Worm (Caenorhabditis elegans) whole organism, young adult: Measurements from ENCODE around the gene odd-1.

Experiments
- B0019.2 ChIP-seq: fragments of 200-800 bp; sonication (Bioruptor generic); conservative IDR thresholded peaks from 2 replicates; pipeline ENCODE4 v1.3.6; 2022; ENCODE audit warnings: missing genetic modification reagents, missing genetic modification characterization, missing compliant biosample characterization
- F22D6.2 ChIP-seq: sonication (generic microtip); optimal IDR thresholded peaks from 2 replicates; lab custom pipeline; 2016; ENCODE audit warnings: mild to moderate bottlenecking, missing genetic modification characterization, missing compliant biosample characterization
- F23B12.7 ChIP-seq: sonication (generic microtip); optimal IDR thresholded peaks from 2 replicates; lab custom pipeline; 2017; ENCODE audit warnings: missing genetic modification characterization, mild to moderate bottlenecking, missing compliant biosample characterization, antibody characterized with exemption, moderate library complexity; ENCODE audit not compliant: insufficient read depth
- F57A8.1 ChIP-seq: fragments of 200-800 bp; sonication (Bioruptor generic); optimal IDR thresholded peaks from 2 replicates; lab custom pipeline; 2018; ENCODE audit warnings: mild to moderate bottlenecking, missing genetic modification characterization, moderate library complexity, missing compliant biosample characterization
- F57C9.4 ChIP-seq: sonication (generic microtip); optimal IDR thresholded peaks from 2 replicates; lab custom pipeline; 2017; ENCODE audit warnings: mild to moderate bottlenecking, missing genetic modification characterization, missing compliant biosample characterization
- T26A5.8 ChIP-seq: sonication (generic microtip); optimal IDR thresholded peaks from 2 replicates; lab custom pipeline; 2016; ENCODE audit warnings: missing genetic modification characterization, missing compliant biosample characterization
- Y53F4B.3 ChIP-seq: fragments of 200-800 bp; sonication (Bioruptor generic); IDR thresholded peaks from 2 replicates; pipeline ENCODE4 v1.3.6; 2022; ENCODE audit warnings: missing genetic modification reagents, missing genetic modification characterization, missing compliant biosample characterization
- Y53G8AR.9 ChIP-seq: fragments of 200-800 bp; sonication (Bioruptor generic); conservative IDR thresholded peaks from 2 replicates; pipeline ENCODE4 v1.3.6; 2022; ENCODE audit warnings: missing genetic modification reagents, missing genetic modification characterization, missing compliant biosample characterization
- Y95B8A.8 ChIP-seq: fragments of 200-800 bp; sonication (Bioruptor generic); IDR thresholded peaks from 2 replicates; pipeline ENCODE4 v1.3.6; 2022; ENCODE audit warnings: missing genetic modification reagents, missing genetic modification characterization, missing compliant biosample characterization
- ZK185.1 ChIP-seq: sonication (generic microtip); optimal IDR thresholded peaks from 2 replicates; lab custom pipeline; 2016; ENCODE audit warnings: mild to moderate bottlenecking, missing genetic modification characterization, missing compliant biosample characterization; ENCODE audit not compliant: poor library complexity, severe bottlenecking
- akir-1 ChIP-seq: fragments of 200-800 bp; sonication (Bioruptor generic); optimal IDR thresholded peaks from 2 replicates; lab custom pipeline; 2018; ENCODE audit warnings: mild to moderate bottlenecking, missing genetic modification characterization, moderate library complexity, missing compliant biosample characterization
- atf-7 ChIP-seq: sonication (generic microtip); optimal IDR thresholded peaks from 2 replicates; lab custom pipeline; 2017; ENCODE audit warnings: mild to moderate bottlenecking, missing genetic modification characterization, missing compliant biosample characterization
- athp-1 ChIP-seq: sonication (generic microtip); optimal IDR thresholded peaks from 2 replicates; lab custom pipeline; 2017; ENCODE audit warnings: mild to moderate bottlenecking, missing genetic modification characterization, missing compliant biosample characterization
- attf-5 ChIP-seq: fragments of 200-800 bp; sonication (Bioruptor generic); optimal IDR thresholded peaks from 2 replicates; lab custom pipeline; 2018; ENCODE audit warnings: mild to moderate bottlenecking, missing genetic modification characterization, missing compliant biosample characterization
- ccch-3 ChIP-seq: fragments of 200-800 bp; sonication (Bioruptor generic); optimal IDR thresholded peaks from 2 replicates; lab custom pipeline; 2018; ENCODE audit warnings: mild to moderate bottlenecking, missing genetic modification characterization, missing compliant biosample characterization
- cebp-1 ChIP-seq, 2 experiments: fragments of 200-800 bp in 1 of 2; sonication (Bioruptor generic) in 1 of 2; sonication (generic microtip) in 1 of 2; IDR thresholded peaks in 1 of 2; optimal IDR thresholded peaks in 1 of 2; 2 replicates each; pipeline versions ENCODE4 v1.3.6 to Lab custom; 2017 to 2022; ENCODE audit warnings: missing compliant biosample characterization in 2 of 2, missing genetic modification characterization in 2 of 2, mild to moderate bottlenecking in 1 of 2, missing genetic modification reagents in 1 of 2, moderate library complexity in 1 of 2
- ceh-58 ChIP-seq: fragments of 200-800 bp; sonication (Bioruptor generic); IDR thresholded peaks from 2 replicates; pipeline ENCODE4 v1.3.6; 2022; ENCODE audit warnings: missing genetic modification characterization, missing compliant biosample characterization
- efl-1 ChIP-seq: fragments of 150-350 bp; optimal IDR thresholded peaks from 2 replicates; lab custom pipeline; 2014; ENCODE audit warnings: missing biosample characterization, missing genetic modification reagents, missing genetic modification characterization
- ekl-4 ChIP-seq: fragments of 200-800 bp; sonication (Bioruptor generic); IDR thresholded peaks from 2 replicates; pipeline ENCODE4 v1.3.6; 2022; ENCODE audit warnings: missing genetic modification reagents, missing genetic modification characterization, missing compliant biosample characterization
- him-1 ChIP-seq: sonication (generic microtip); optimal IDR thresholded peaks from 2 replicates; lab custom pipeline; 2016; ENCODE audit warnings: missing genotype, missing genetic modification reagents, missing genetic modification characterization, missing compliant biosample characterization
- hmg-1.2 ChIP-seq: fragments of 200-800 bp; sonication (Bioruptor generic); IDR thresholded peaks from 2 replicates; pipeline ENCODE4 v1.3.6; 2022; ENCODE audit warnings: missing genetic modification reagents, missing genetic modification characterization, missing compliant biosample characterization
- lin-26 ChIP-seq: fragments of 200-800 bp; sonication (Bioruptor generic); IDR thresholded peaks from 2 replicates; pipeline ENCODE4 v1.3.6; 2022; ENCODE audit warnings: missing genetic modification reagents, missing genetic modification characterization, missing compliant biosample characterization
- lin-40 ChIP-seq: sonication (generic microtip); optimal IDR thresholded peaks from 2 replicates; lab custom pipeline; 2016; ENCODE audit warnings: missing genetic modification characterization, mild to moderate bottlenecking, missing compliant biosample characterization, missing genotype, missing genetic modification reagents
- lin-54 ChIP-seq: fragments of 200-800 bp; sonication (Bioruptor generic); optimal IDR thresholded peaks from 2 replicates; lab custom pipeline; 2018; ENCODE audit warnings: mild to moderate bottlenecking, missing genetic modification characterization, missing compliant biosample characterization
- madf-6 ChIP-seq: fragments of 200-800 bp; sonication (Bioruptor generic); IDR thresholded peaks from 2 replicates; pipeline ENCODE4 v1.3.6; 2022; ENCODE audit warnings: missing genetic modification reagents, missing genetic modification characterization, missing compliant biosample characterization
- mcd-1 ChIP-seq: fragments of 200-800 bp; sonication (Bioruptor generic); IDR thresholded peaks from 2 replicates; pipeline ENCODE4 v1.3.6; 2022; ENCODE audit warnings: missing genetic modification reagents, missing genetic modification characterization, missing compliant biosample characterization
- nhr-120 ChIP-seq: fragments of 200-800 bp; sonication (Bioruptor generic); IDR thresholded peaks from 2 replicates; pipeline ENCODE4 v1.3.6; 2022; ENCODE audit warnings: missing genetic modification characterization, missing compliant biosample characterization
- nhr-80 ChIP-seq: sonication (generic microtip); optimal IDR thresholded peaks from 2 replicates; lab custom pipeline; 2016; ENCODE audit warnings: missing genetic modification characterization, missing compliant biosample characterization
- rcor-1 ChIP-seq: fragments of 200-800 bp; sonication (Bioruptor generic); IDR thresholded peaks from 2 replicates; pipeline ENCODE4 v1.3.6; 2022; ENCODE audit warnings: missing genetic modification reagents, missing genetic modification characterization, missing compliant biosample characterization
- repo-1 ChIP-seq: sonication (generic microtip); optimal IDR thresholded peaks from 2 replicates; lab custom pipeline; 2017; ENCODE audit warnings: mild to moderate bottlenecking, missing genetic modification characterization, missing compliant biosample characterization
- rpc-1 ChIP-seq, 2 experiments: fragments of 150-350 bp in 1 of 2; sonication (generic microtip) in 1 of 2; optimal IDR thresholded peaks; 2 replicates each; lab custom pipeline; 2014 to 2018; ENCODE audit warnings: missing biosample characterization in 1 of 2, missing genetic modification characterization in 1 of 2, missing genetic modification reagents in 1 of 2, missing genotype in 1 of 2
- snpc-1.3 ChIP-seq: sonication (generic microtip); optimal IDR thresholded peaks from 2 replicates; lab custom pipeline; 2017; ENCODE audit warnings: missing genetic modification characterization, mild to moderate bottlenecking, missing compliant biosample characterization, antibody characterized with exemption, moderate library complexity, missing genotype, missing genetic modification reagents; ENCODE audit not compliant: insufficient read depth
- snpc-4 ChIP-seq, 5 experiments: fragments of 150-350 bp in 1 of 5; sonication (generic microtip) in 4 of 5; optimal IDR thresholded peaks; 2 replicates each; lab custom pipeline; 2014 to 2018; ENCODE audit warnings: missing genetic modification characterization in 5 of 5, missing biosample characterization in 3 of 5, antibody characterized with exemption in 2 of 5, mild to moderate bottlenecking in 2 of 5, missing compliant biosample characterization in 2 of 5, missing genotype in 2 of 5, moderate library complexity in 2 of 5, missing genetic modification reagents in 1 of 5
- tbp1 ChIP-seq: fragments of 200-800 bp; sonication (Bioruptor generic); optimal IDR thresholded peaks from 2 replicates; lab custom pipeline; 2018; ENCODE audit warnings: mild to moderate bottlenecking, missing genetic modification characterization, missing compliant biosample characterization
- tbx-9 ChIP-seq: sonication (generic microtip); optimal IDR thresholded peaks from 2 replicates; lab custom pipeline; 2016; ENCODE audit warnings: borderline replicate concordance, missing genetic modification characterization, inconsistent platforms, missing compliant biosample characterization
- zim-3 ChIP-seq: sonication (generic microtip); optimal IDR thresholded peaks from 2 replicates; lab custom pipeline; 2017; ENCODE audit warnings: mild to moderate bottlenecking, missing genetic modification characterization, moderate library complexity, missing compliant biosample characterization
- ztf-18 ChIP-seq: sonication (generic microtip); optimal IDR thresholded peaks from 2 replicates; lab custom pipeline; 2016; ENCODE audit warnings: missing genotype, mild to moderate bottlenecking, missing genetic modification characterization, missing compliant biosample characterization
- ztf-25 ChIP-seq: fragments of 200-800 bp; sonication (Bioruptor generic); IDR thresholded peaks from 2 replicates; pipeline ENCODE4 v1.3.6; 2022; ENCODE audit warnings: missing genetic modification reagents, missing genetic modification characterization, missing compliant biosample characterization

odd-1 gene

ce11 chrIII:7106854-7107253, 1.3 kb upstream of the odd-1 start (continued):
- no peak for TF ChIP-seq snpc-1.3
- no peak for TF ChIP-seq Y95B8A.8 (GFP tag; lab: Robert Waterston, UW)
- TF ChIP-seq nhr-80, result peak; percentile 67
- no peak for TF ChIP-seq rpc-1 (optimal IDR thresholded peaks at IDR 0.05; lab: Kevin White, UChicago)
- no peak for TF ChIP-seq rpc-1 (tag; optimal IDR thresholded peaks at IDR 0.05; lab: Kevin White, UChicago)
- TF ChIP-seq, all 124 proteins: peak for 2

ce11 chrIII:7111793-7112192, 3.7 kb downstream of the odd-1 start, which contains the start of gene B0280.7:
Gene B0280.7 (minus strand): TSS chrIII:7111893.
- TF ChIP-seq ccch-3 (GFP tag; lab: Kevin White, UChicago) (no peak), lin-26 (GFP tag; lab: Robert Waterston, UW) (0 out of 2 replicates have a peak, but pooled peaks have one; percentile 18)
- TF ChIP-seq, all 124 proteins: peak for 1

ce11 chrIII:7112285-7112684, 4.2 kb downstream of the odd-1 start:
- TF ChIP-seq T26A5.8 (tag; lab: Kevin White, UChicago) (no peak), rcor-1 (GFP tag; lab: Robert Waterston, UW) (no peak), akir-1 (GFP tag; lab: Kevin White, UChicago) (no peak), athp-1 (tag; lab: Kevin White, UChicago) (no peak), tbx-9 (tag; lab: Kevin White, UChicago) (no peak)

- TF ChIP-seq ceh-58 (GFP tag; lab: Robert Waterston, UW), result no peak
- no peak for TF ChIP-seq ekl-4 (GFP tag; lab: Robert Waterston, UW)
- no peak for TF ChIP-seq F23B12.7 (tag; lab: Kevin White, UChicago)
- TF ChIP-seq him-1 (tag; lab: Kevin White, UChicago), result no peak
- no peak for TF ChIP-seq nhr-120 (GFP tag; lab: Robert Waterston, UW)
- no peak for TF ChIP-seq atf-7 (tag; lab: Kevin White, UChicago)
- TF ChIP-seq rcor-1 (GFP tag; lab: Robert Waterston, UW), result no peak
- TF ChIP-seq ztf-25 (GFP tag; lab: Robert Waterston, UW), result no peak
- TF ChIP-seq madf-6 (GFP tag; lab: Robert Waterston, UW), result no peak
- TF ChIP-seq F22D6.2 (tag; lab: Kevin White, UChicago), result no peak
- TF ChIP-seq snpc-1.3, result no peak
- no peak for TF ChIP-seq akir-1 (GFP tag; lab: Kevin White, UChicago)
- no peak for TF ChIP-seq F57A8.1 (GFP tag; lab: Kevin White, UChicago)
- TF ChIP-seq zim-3 (tag; lab: Kevin White, UChicago), result no peak
- no peak for TF ChIP-seq F57C9.4
- TF ChIP-seq ztf-18 (tag; lab: Kevin White, UChicago), result no peak
Measured at ce11 chrIII:7114952-7115488, 6.9 kb downstream of the odd-1 start, which contains the start of gene nhr-10. Gene nhr-10 (minus strand): TSS chrIII:7115438.

- TF ChIP-seq efl-1 (no peak), tbp1 (GFP tag; lab: Kevin White, UChicago) (peak; percentile 21), lin-54 (GFP tag; lab: Kevin White, UChicago) (peak; percentile 35), ZK185.1 (peak; percentile 21), hmg-1.2 (GFP tag; lab: Robert Waterston, UW) (peak; percentile 79), attf-5 (GFP tag; lab: Kevin White, UChicago) (peak; percentile 71), Y53G8AR.9 (GFP tag; lab: Robert Waterston, UW) (no peak), mcd-1 (peak; percentile 33; the same call in 1 of the 2 replicates), cebp-1 (GFP tag; IDR thresholded peaks at IDR 0.05; lab: Robert Waterston, UW) (no peak), cebp-1 (tag; optimal IDR thresholded peaks at IDR 0.05; lab: Kevin White, UChicago) (peak; percentile 72), nhr-80 (peak; percentile 69), lin-40 (tag; lab: Kevin White, UChicago) (peak; percentile 46), B0019.2 (GFP tag; lab: Robert Waterston, UW) (no peak), Y53F4B.3 (no peak), repo-1 (tag; lab: Kevin White, UChicago) (peak; percentile 21), snpc-4 (GFP tag; optimal IDR thresholded peaks at IDR 0.05; lab: Kevin White, UChicago) (no peak), snpc-4 (tag; optimal IDR thresholded peaks at IDR 0.05; lab: Kevin White, UChicago) (peak in 1 of 4 experiments; percentile 14)
Measured at ce11 chrIII:7116615-7117252, 8.6 kb downstream of the odd-1 start.
